Worm (Caenorhabditis elegans) whole organism, young adult: Measurements from ENCODE around the gene srw-95.

Experiments used
- B0035.1 ChIP-seq: sonication (generic microtip); optimal IDR thresholded peaks from 2 replicates; lab custom pipeline; 2016; ENCODE audit warnings: missing genetic modification characterization, mild to moderate bottlenecking, missing compliant biosample characterization, missing genotype, missing genetic modification reagents
- C17E4.6 ChIP-seq: fragments of 200-800 bp; sonication (Bioruptor generic); IDR thresholded peaks from 2 replicates; pipeline ENCODE4 v1.3.6; 2022; ENCODE audit warnings: missing genetic modification reagents, missing genetic modification characterization, missing compliant biosample characterization
- D2030.7 ChIP-seq: fragments of 200-800 bp; sonication (Bioruptor generic); IDR thresholded peaks from 2 replicates; pipeline ENCODE4 v1.3.6; 2022; ENCODE audit warnings: missing genetic modification reagents, missing genetic modification characterization, missing compliant biosample characterization
- F10E7.11 ChIP-seq: sonication (generic microtip); optimal IDR thresholded peaks from 2 replicates; lab custom pipeline; 2017; ENCODE audit warnings: mild to moderate bottlenecking, missing genetic modification characterization, moderate library complexity, missing compliant biosample characterization
- F22D6.2 ChIP-seq: sonication (generic microtip); optimal IDR thresholded peaks from 2 replicates; lab custom pipeline; 2016; ENCODE audit warnings: mild to moderate bottlenecking, missing genetic modification characterization, missing compliant biosample characterization
- F23B12.7 ChIP-seq: sonication (generic microtip); optimal IDR thresholded peaks from 2 replicates; lab custom pipeline; 2017; ENCODE audit warnings: missing genetic modification characterization, mild to moderate bottlenecking, missing compliant biosample characterization, antibody characterized with exemption, moderate library complexity; ENCODE audit not compliant: insufficient read depth
- F52B5.7 ChIP-seq: sonication (generic microtip); optimal IDR thresholded peaks from 2 replicates; lab custom pipeline; 2016; ENCODE audit warnings: mild to moderate bottlenecking, missing genetic modification characterization, missing compliant biosample characterization
- F55B11.4 ChIP-seq: sonication (generic microtip); optimal IDR thresholded peaks from 2 replicates; lab custom pipeline; 2016; ENCODE audit warnings: missing compliant biosample characterization, missing genetic modification characterization, borderline replicate concordance; ENCODE audit not compliant: insufficient read depth
- K11D2.4 ChIP-seq: fragments of 200-800 bp; sonication (Bioruptor generic); IDR thresholded peaks from 2 replicates; pipeline ENCODE4 v1.3.6; 2022; ENCODE audit warnings: missing genetic modification reagents, missing genetic modification characterization, missing compliant biosample characterization
- ama-1 ChIP-seq, 3 experiments: fragments of 150-350 bp in 1 of 3; sonication (generic microtip) in 2 of 3; optimal IDR thresholded peaks; 2 replicates each; lab custom pipeline; 2014 to 2018; ENCODE audit warnings: missing biosample characterization in 2 of 3, missing genetic modification characterization in 2 of 3, missing genetic modification reagents in 2 of 3
- atf-7 ChIP-seq: sonication (generic microtip); optimal IDR thresholded peaks from 2 replicates; lab custom pipeline; 2017; ENCODE audit warnings: mild to moderate bottlenecking, missing genetic modification characterization, missing compliant biosample characterization
- attf-5 ChIP-seq: fragments of 200-800 bp; sonication (Bioruptor generic); optimal IDR thresholded peaks from 2 replicates; lab custom pipeline; 2018; ENCODE audit warnings: mild to moderate bottlenecking, missing genetic modification characterization, missing compliant biosample characterization
- attf-6 ChIP-seq: fragments of 200-800 bp; sonication (Bioruptor generic); IDR thresholded peaks from 2 replicates; pipeline ENCODE4 v1.3.6; 2022; ENCODE audit warnings: missing genetic modification reagents, missing genetic modification characterization, missing compliant biosample characterization
- bed-2 ChIP-seq: fragments of 200-800 bp; sonication (Bioruptor generic); IDR thresholded peaks from 2 replicates; pipeline ENCODE4 v1.3.6; 2022; ENCODE audit warnings: missing genetic modification reagents, missing genetic modification characterization, missing compliant biosample characterization
- cebp-2 ChIP-seq: fragments of 200-800 bp; sonication (Bioruptor generic); IDR thresholded peaks from 2 replicates; pipeline ENCODE4 v1.3.6; 2022; ENCODE audit warnings: missing genetic modification characterization, missing compliant biosample characterization
- dox-1 ChIP-seq: fragments of 200-800 bp; sonication (Bioruptor generic); IDR thresholded peaks from 2 replicates; pipeline ENCODE4 v1.3.6; 2022; ENCODE audit warnings: missing genetic modification reagents, missing genetic modification characterization, missing compliant biosample characterization
- dpl-1 ChIP-seq: fragments of 150-350 bp; optimal IDR thresholded peaks from 2 replicates; lab custom pipeline; 2014; ENCODE audit warnings: missing biosample characterization, missing genetic modification reagents, missing genetic modification characterization
- gei-17 ChIP-seq: fragments of 200-800 bp; sonication (Bioruptor generic); optimal IDR thresholded peaks from 2 replicates; lab custom pipeline; 2018; ENCODE audit warnings: mild to moderate bottlenecking, missing genetic modification characterization, missing compliant biosample characterization
- hmg-1.2 ChIP-seq: fragments of 200-800 bp; sonication (Bioruptor generic); IDR thresholded peaks from 2 replicates; pipeline ENCODE4 v1.3.6; 2022; ENCODE audit warnings: missing genetic modification reagents, missing genetic modification characterization, missing compliant biosample characterization
- hsf-1 ChIP-seq: fragments of 200-800 bp; sonication (Bioruptor generic); IDR thresholded peaks from 2 replicates; pipeline ENCODE4 v1.3.6; 2022; ENCODE audit warnings: missing genetic modification reagents, missing genetic modification characterization, missing compliant biosample characterization
- let-526 ChIP-seq: fragments of 200-800 bp; sonication (Bioruptor generic); IDR thresholded peaks from 2 replicates; pipeline ENCODE4 v1.3.6; 2022; ENCODE audit warnings: missing genetic modification reagents, missing genetic modification characterization, missing compliant biosample characterization
- lin-35 ChIP-seq, 3 experiments: fragments of 150-350 bp in 2 of 3; sonication (generic microtip) in 1 of 3; optimal IDR thresholded peaks; 2 replicates each; lab custom pipeline; 2014 to 2018; ENCODE audit warnings: missing biosample characterization in 3 of 3, missing genetic modification characterization in 3 of 3, missing genetic modification reagents in 3 of 3
- lin-40 ChIP-seq: sonication (generic microtip); optimal IDR thresholded peaks from 2 replicates; lab custom pipeline; 2016; ENCODE audit warnings: missing genetic modification characterization, mild to moderate bottlenecking, missing compliant biosample characterization, missing genotype, missing genetic modification reagents
- mcd-1 ChIP-seq: fragments of 200-800 bp; sonication (Bioruptor generic); IDR thresholded peaks from 2 replicates; pipeline ENCODE4 v1.3.6; 2022; ENCODE audit warnings: missing genetic modification reagents, missing genetic modification characterization, missing compliant biosample characterization
- mes-4 ChIP-seq: sonication (generic microtip); optimal IDR thresholded peaks from 2 replicates; lab custom pipeline; 2016; ENCODE audit warnings: missing genotype, missing genetic modification characterization, missing compliant biosample characterization
- mxl-1 ChIP-seq: sonication (generic microtip); optimal IDR thresholded peaks from 2 replicates; lab custom pipeline; 2016; ENCODE audit warnings: missing genetic modification characterization, missing compliant biosample characterization
- nfyb-1 ChIP-seq: fragments of 200-800 bp; sonication (Bioruptor generic); IDR thresholded peaks from 2 replicates; pipeline ENCODE4 v1.3.6; 2022; ENCODE audit warnings: missing genetic modification reagents, missing genetic modification characterization, missing compliant biosample characterization
- nhr-120 ChIP-seq: fragments of 200-800 bp; sonication (Bioruptor generic); IDR thresholded peaks from 2 replicates; pipeline ENCODE4 v1.3.6; 2022; ENCODE audit warnings: missing genetic modification characterization, missing compliant biosample characterization
- nhr-179 ChIP-seq: sonication (generic microtip); optimal IDR thresholded peaks from 2 replicates; lab custom pipeline; 2016; ENCODE audit warnings: mild to moderate bottlenecking, missing genetic modification characterization, missing compliant biosample characterization
- nhr-80 ChIP-seq: sonication (generic microtip); optimal IDR thresholded peaks from 2 replicates; lab custom pipeline; 2016; ENCODE audit warnings: missing genetic modification characterization, missing compliant biosample characterization
- snpc-3.4 ChIP-seq: sonication (generic microtip); optimal IDR thresholded peaks from 2 replicates; lab custom pipeline; 2017; ENCODE audit warnings: missing genetic modification characterization, mild to moderate bottlenecking, missing compliant biosample characterization, antibody characterized with exemption, moderate library complexity, missing genotype, missing genetic modification reagents
- snpc-4 ChIP-seq, 5 experiments: fragments of 150-350 bp in 1 of 5; sonication (generic microtip) in 4 of 5; optimal IDR thresholded peaks; 2 replicates each; lab custom pipeline; 2014 to 2018; ENCODE audit warnings: missing genetic modification characterization in 5 of 5, missing biosample characterization in 3 of 5, antibody characterized with exemption in 2 of 5, mild to moderate bottlenecking in 2 of 5, missing compliant biosample characterization in 2 of 5, missing genotype in 2 of 5, moderate library complexity in 2 of 5, missing genetic modification reagents in 1 of 5
- somi-1 ChIP-seq: fragments of 200-800 bp; sonication (Bioruptor generic); optimal IDR thresholded peaks from 2 replicates; lab custom pipeline; 2018; ENCODE audit warnings: mild to moderate bottlenecking, missing genetic modification characterization, missing compliant biosample characterization
- tlf-1 ChIP-seq: fragments of 200-800 bp; sonication (Bioruptor generic); optimal IDR thresholded peaks from 2 replicates; lab custom pipeline; 2018; ENCODE audit warnings: mild to moderate bottlenecking, missing genetic modification characterization, missing compliant biosample characterization
- xnd-1 ChIP-seq: sonication (generic microtip); optimal IDR thresholded peaks from 2 replicates; lab custom pipeline; 2016; ENCODE audit warnings: missing genotype, missing genetic modification reagents, missing genetic modification characterization, missing compliant biosample characterization
- ztf-22 ChIP-seq: fragments of 200-800 bp; sonication (Bioruptor generic); optimal IDR thresholded peaks from 2 replicates; lab custom pipeline; 2018; ENCODE audit warnings: mild to moderate bottlenecking, missing genetic modification characterization, moderate library complexity, missing compliant biosample characterization
- ztf-3 ChIP-seq: fragments of 200-800 bp; sonication (Bioruptor generic); optimal IDR thresholded peaks from 2 replicates; lab custom pipeline; 2018; ENCODE audit warnings: mild to moderate bottlenecking, missing genetic modification characterization, missing compliant biosample characterization
- ztf-6 ChIP-seq: fragments of 200-800 bp; sonication (Bioruptor generic); IDR thresholded peaks from 2 replicates; pipeline ENCODE4 v1.3.6; 2022; ENCODE audit warnings: missing genetic modification reagents, missing genetic modification characterization, missing compliant biosample characterization

The srw-95 gene

DNA sequence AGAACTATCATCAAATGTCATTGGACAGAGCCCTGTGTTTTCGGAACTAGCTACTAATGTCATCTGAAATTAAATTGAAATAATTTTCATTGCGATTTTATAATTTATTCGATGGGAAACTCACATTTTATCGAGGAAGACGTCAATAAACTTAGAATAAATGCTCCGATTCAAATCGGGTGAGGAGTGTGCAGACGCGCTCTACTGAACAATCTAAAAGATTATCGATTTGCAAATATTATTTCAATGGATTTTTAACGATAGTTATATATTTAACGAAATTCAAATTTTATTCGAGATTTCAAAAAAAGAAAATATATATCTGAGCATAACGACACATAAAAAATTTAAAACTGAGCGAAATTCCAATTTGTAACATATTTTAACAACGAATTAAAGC is 12.8 kb upstream of the srw-95 start, which contains the start of gene eor-1:
Gene eor-1, minus strand, starts transcription at position 65 of the 400 bp plus-strand sequence.
- peak; percentile 40 for TF ChIP-seq attf-5
- TF ChIP-seq F52B5.7 (tag; lab: Kevin White, UChicago), result no peak
- no peak for TF ChIP-seq D2030.7 (GFP tag; lab: Robert Waterston, UW)
- TF ChIP-seq F23B12.7, result no peak
- TF ChIP-seq ama-1 (optimal IDR thresholded peaks at IDR 0.05; lab: Kevin White, UChicago), result no peak
- peak in 1 of 2 experiments; percentile 44 for TF ChIP-seq ama-1 (GFP tag; optimal IDR thresholded peaks at IDR 0.05; lab: Kevin White, UChicago)
- no peak for TF ChIP-seq ztf-22
- no peak for TF ChIP-seq atf-7 (tag; lab: Kevin White, UChicago)
- TF ChIP-seq nfyb-1 (GFP tag; lab: Robert Waterston, UW), result no peak
- no peak for TF ChIP-seq K11D2.4 (GFP tag; lab: Robert Waterston, UW)
- no peak for TF ChIP-seq mxl-1 (tag; lab: Kevin White, UChicago)
- no peak for TF ChIP-seq attf-6 (GFP tag; lab: Robert Waterston, UW)
- peak; percentile 3 for TF ChIP-seq lin-40 (tag; lab: Kevin White, UChicago)
- no peak for TF ChIP-seq hsf-1
- TF ChIP-seq mes-4 (tag; lab: Kevin White, UChicago), result no peak
- no peak for TF ChIP-seq F55B11.4
- TF ChIP-seq snpc-4 (GFP tag; optimal IDR thresholded peaks at IDR 0.05; lab: Kevin White, UChicago), result peak; percentile 15
- TF ChIP-seq snpc-4 (tag; optimal IDR thresholded peaks at IDR 0.05; lab: Kevin White, UChicago), result peak in 2 of 4 experiments; percentile 6 to 58
- TF ChIP-seq dpl-1 (GFP tag; lab: Kevin White, UChicago), result no peak
- TF ChIP-seq dox-1 (GFP tag; lab: Robert Waterston, UW), result no peak
- TF ChIP-seq mcd-1 (GFP tag; lab: Robert Waterston, UW), result peak; percentile 79
- TF ChIP-seq hmg-1.2 (GFP tag; lab: Robert Waterston, UW), result no peak
- TF ChIP-seq somi-1, result no peak
- no peak for TF ChIP-seq xnd-1 (tag; lab: Kevin White, UChicago)
- TF ChIP-seq cebp-2, result no peak
- no peak for TF ChIP-seq let-526 (GFP tag; lab: Robert Waterston, UW)
- TF ChIP-seq tlf-1, result no peak
- TF ChIP-seq nhr-120 (GFP tag; lab: Robert Waterston, UW), result no peak
- TF ChIP-seq snpc-3.4 (tag; lab: Kevin White, UChicago), result peak; percentile 27
- TF ChIP-seq bed-2 (GFP tag; lab: Robert Waterston, UW), result no peak
- TF ChIP-seq F22D6.2 (tag; lab: Kevin White, UChicago), result no peak
- no peak for TF ChIP-seq C17E4.6 (GFP tag; lab: Robert Waterston, UW)
- TF ChIP-seq, all 124 proteins: peak for 6

ce11 chrIV:4802494-4802893 is 9.4 kb upstream of the srw-95 start, which contains the start of gene dpf-7:
Gene dpf-7 (minus strand): TSS chrIV:4802594.
- no peak for TF ChIP-seq lin-40 (tag; lab: Kevin White, UChicago)
- TF ChIP-seq ztf-6 (GFP tag; lab: Robert Waterston, UW), result no peak
- TF ChIP-seq nhr-179 (tag; lab: Kevin White, UChicago), result no peak
- TF ChIP-seq ama-1 (optimal IDR thresholded peaks at IDR 0.05; lab: Kevin White, UChicago), result no peak
- TF ChIP-seq ama-1 (GFP tag; optimal IDR thresholded peaks at IDR 0.05; lab: Kevin White, UChicago), result no peak
- TF ChIP-seq ztf-3 (GFP tag; lab: Kevin White, UChicago), result no peak
- TF ChIP-seq lin-35 (GFP tag; optimal IDR thresholded peaks at IDR 0.05; lab: Kevin White, UChicago), result no peak
- TF ChIP-seq F10E7.11 (tag; lab: Kevin White, UChicago), result no peak
- no peak for TF ChIP-seq F52B5.7 (tag; lab: Kevin White, UChicago)
- no peak for TF ChIP-seq B0035.1 (tag; lab: Kevin White, UChicago)
- TF ChIP-seq nhr-80 (tag; lab: Kevin White, UChicago), result no peak
- TF ChIP-seq gei-17, result no peak
